Worm (Caenorhabditis elegans) whole organism, early embryonic: ENCODE data around the gene par-4.

Experiments
- B0310.2 ChIP-seq: sonication (generic microtip); optimal IDR thresholded peaks from 2 replicates; lab custom pipeline; 2016; ENCODE audit warnings: mild to moderate bottlenecking, missing genetic modification characterization, missing compliant biosample characterization
- ama-1 ChIP-seq: fragments of 150-350 bp; optimal IDR thresholded peaks from 2 replicates; lab custom pipeline; 2014
- flt-1 ChIP-seq: fragments of 200-800 bp; sonication (Bioruptor generic); IDR thresholded peaks from 2 replicates; pipeline ENCODE4 v1.3.6; 2022; ENCODE audit warnings: missing genetic modification characterization, missing compliant biosample characterization
- hmbx-1 ChIP-seq: sonication (generic microtip); optimal IDR thresholded peaks from 2 replicates; lab custom pipeline; 2016; ENCODE audit warnings: mild to moderate bottlenecking, missing genetic modification characterization, missing compliant biosample characterization
- hnd-1 ChIP-seq: sonication (generic microtip); optimal IDR thresholded peaks from 2 replicates; lab custom pipeline; 2016; ENCODE audit warnings: missing genetic modification characterization, missing compliant biosample characterization
- tbx-11 ChIP-seq: fragments of 200-800 bp; sonication (Bioruptor generic); IDR thresholded peaks from 2 replicates; pipeline ENCODE4 v1.3.6; 2022; ENCODE audit warnings: missing genetic modification characterization, missing compliant biosample characterization
- tbx-37 ChIP-seq: fragments of 200-800 bp; sonication (Bioruptor generic); conservative IDR thresholded peaks from 2 replicates; pipeline ENCODE4 v1.3.6; 2022; ENCODE audit warnings: missing genetic modification reagents, missing genetic modification characterization, missing compliant biosample characterization
- tra-4 ChIP-seq: sonication (generic microtip); optimal IDR thresholded peaks from 2 replicates; lab custom pipeline; 2017; ENCODE audit warnings: missing genetic modification characterization, missing compliant biosample characterization

ce11 chrV:18081857-18082256 lies 16.6 kb upstream of the par-4 start, which contains the start of gene nova-1:
- TF ChIP-seq tra-4 (no peak), ama-1 (lab: Kevin White, UChicago) (no peak), tbx-11 (no peak), B0310.2 (no peak), hmbx-1 (tag; lab: Kevin White, UChicago) (no peak), tbx-37 (GFP tag; lab: Robert Waterston, UW) (no peak), hnd-1 (tag; lab: Kevin White, UChicago) (no peak), flt-1 (GFP tag; lab: Robert Waterston, UW) (no peak)
